Worm (Caenorhabditis elegans) whole organism, mixed stage, embryonic: ENCODE measurements around the gene C16C8.16.

ENCODE experiments used
- ces-1 ChIP-seq: fragments of 150-350 bp; optimal IDR thresholded peaks from 2 replicates; lab custom pipeline; 2014; ENCODE audit warnings: missing biosample characterization, missing genetic modification reagents, missing genetic modification characterization
- hlh-1 ChIP-seq: fragments of 150-350 bp; optimal IDR thresholded peaks from 2 replicates; lab custom pipeline; 2014; ENCODE audit warnings: missing biosample characterization, missing genetic modification reagents, missing genetic modification characterization
- lin-32 ChIP-seq: fragments of 200-800 bp; sonication (Bioruptor generic); optimal IDR thresholded peaks from 2 replicates; lab custom pipeline; 2018; ENCODE audit warnings: mild to moderate bottlenecking, missing genetic modification characterization, missing compliant biosample characterization
- mep-1 ChIP-seq: fragments of 150-350 bp; optimal IDR thresholded peaks from 2 replicates; lab custom pipeline; 2017; ENCODE audit warnings: missing biosample characterization, missing genetic modification reagents, missing genetic modification characterization, inconsistent platforms
- nhr-12 ChIP-seq: fragments of 150-350 bp; optimal IDR thresholded peaks from 2 replicates; lab custom pipeline; 2014; ENCODE audit warnings: missing biosample characterization, missing genetic modification characterization
- nhr-2 ChIP-seq: fragments of 150-350 bp; optimal IDR thresholded peaks from 2 replicates; lab custom pipeline; 2014; ENCODE audit warnings: missing biosample characterization, missing genetic modification characterization
- nhr-237 ChIP-seq: fragments of 150-350 bp; optimal IDR thresholded peaks from 2 replicates; lab custom pipeline; 2014; ENCODE audit warnings: missing biosample characterization, missing genetic modification characterization
- nhr-28 ChIP-seq: fragments of 150-350 bp; optimal IDR thresholded peaks from 2 replicates; lab custom pipeline; 2014; ENCODE audit warnings: missing biosample characterization, missing genetic modification characterization
- pha-4 ChIP-seq: fragments of 150-350 bp; optimal IDR thresholded peaks from 2 replicates; lab custom pipeline; 2018; ENCODE audit warnings: missing biosample characterization, missing genetic modification reagents, missing genetic modification characterization
- sptf-1 ChIP-seq: sonication (generic microtip); optimal IDR thresholded peaks from 2 replicates; lab custom pipeline; 2017; ENCODE audit warnings: mild to moderate bottlenecking, missing genetic modification characterization, moderate library complexity, missing compliant biosample characterization
- unc-120 ChIP-seq: sonication (generic microtip); optimal IDR thresholded peaks from 2 replicates; lab custom pipeline; 2017; ENCODE audit warnings: missing genetic modification characterization, missing compliant biosample characterization; ENCODE audit not compliant: poor library complexity, severe bottlenecking
- unc-39 ChIP-seq: fragments of 150-350 bp; optimal IDR thresholded peaks from 2 replicates; lab custom pipeline; 2014; ENCODE audit warnings: missing biosample characterization, missing genetic modification characterization
- unc-62 ChIP-seq: fragments of 150-350 bp; optimal IDR thresholded peaks from 2 replicates; lab custom pipeline; 2014; ENCODE audit warnings: missing biosample characterization, missing genetic modification reagents, missing genetic modification characterization
- ztf-11 ChIP-seq: fragments of 150-350 bp; optimal IDR thresholded peaks from 2 replicates; lab custom pipeline; 2014; ENCODE audit warnings: missing biosample characterization, missing genetic modification characterization

DNA sequence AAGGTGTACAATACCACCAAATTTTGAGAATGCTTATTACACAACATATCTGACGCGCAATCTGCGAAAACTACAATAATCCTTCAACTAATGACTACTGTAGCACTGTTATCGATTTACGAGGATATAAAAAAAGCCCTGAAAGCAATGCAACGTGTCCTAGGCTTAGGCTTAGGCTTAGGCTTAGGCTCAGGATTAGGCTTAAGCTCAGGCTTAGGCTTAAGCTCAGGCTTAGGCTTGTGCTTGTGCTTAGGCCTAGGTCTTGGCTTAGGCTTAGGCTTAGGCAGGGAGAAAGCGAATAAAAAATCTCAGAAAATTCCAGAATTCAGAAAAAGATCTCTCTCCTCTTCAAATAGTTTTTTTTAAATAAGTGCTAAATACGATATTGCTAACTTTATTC, 13.6 kb downstream of the C16C8.16 start:
- TF ChIP-seq ces-1 (GFP tag; lab: Kevin White, UChicago) (no peak), nhr-28 (tag; lab: Kevin White, UChicago) (no peak), nhr-237 (no peak), unc-62 (GFP tag; lab: Kevin White, UChicago) (no peak), hlh-1 (tag; lab: Kevin White, UChicago) (no peak), nhr-12 (tag; lab: Kevin White, UChicago) (no peak), unc-39 (no peak), sptf-1 (tag; lab: Kevin White, UChicago) (no peak), pha-4 (tag; lab: Kevin White, UChicago) (no peak), mep-1 (no peak), ztf-11 (tag; lab: Kevin White, UChicago) (no peak), lin-32 (GFP tag; lab: Kevin White, UChicago) (no peak), unc-120 (tag; lab: Kevin White, UChicago) (no peak), nhr-2 (tag; lab: Kevin White, UChicago) (no peak)
